Fruit fly (Drosophila melanogaster) whole organism, pupa: ENCODE data around the gene sav.

Source experiments
- CG32121 ChIP-seq: fragments of 200-800 bp; sonication (Bioruptor generic); IDR thresholded peaks from 2 replicates; pipeline ENCODE4 v1.3.6; 2022; ENCODE audit warnings: missing biosample characterization, missing genetic modification characterization
- CG34367 ChIP-seq: fragments of 200-800 bp; sonication (Bioruptor generic); optimal IDR thresholded peaks from 2 replicates; lab custom pipeline; 2018; ENCODE audit warnings: missing biosample characterization, mild to moderate bottlenecking, missing genetic modification characterization
- CG4496 ChIP-seq: fragments of 200-800 bp; sonication (Bioruptor generic); IDR thresholded peaks from 3 replicates; pipeline ENCODE4 v1.3.6; 2022; ENCODE audit warnings: missing biosample characterization, missing genetic modification characterization
- CG8301 ChIP-seq: fragments of 200-800 bp; sonication (Bioruptor generic); optimal IDR thresholded peaks from 2 replicates; lab custom pipeline; 2018; ENCODE audit warnings: missing biosample characterization, mild to moderate bottlenecking, missing genetic modification characterization
- Ets98B ChIP-seq: fragments of 200-800 bp; sonication (Bioruptor generic); IDR thresholded peaks from 2 replicates; pipeline ENCODE4 v1.3.6; 2022; ENCODE audit warnings: missing biosample characterization, missing genetic modification characterization

DNA sequence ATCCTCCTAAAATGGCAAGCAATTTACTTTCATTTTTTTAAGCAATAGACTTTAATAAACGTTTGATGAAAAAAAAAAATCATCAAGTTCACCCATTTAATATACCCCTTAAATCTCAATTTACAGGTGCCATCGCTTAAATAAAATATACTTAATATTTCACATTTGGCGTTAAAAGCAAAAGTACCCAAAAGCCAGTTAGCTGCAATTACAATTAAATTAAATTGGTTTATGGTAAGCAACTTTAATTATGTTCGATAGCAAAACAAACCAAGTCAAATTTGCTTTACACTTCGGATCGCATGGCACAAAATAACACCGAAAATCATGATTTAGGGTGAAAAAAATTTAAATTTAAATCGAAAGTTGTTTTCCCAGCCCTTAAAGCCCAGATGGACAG, 19.2 kb downstream of the sav start, which contains the start of gene CG13838:
- TF ChIP-seq CG34367 (tag; lab: Kevin White, UChicago) (no peak), CG4496 (GFP tag; lab: Robert Waterston, UW) (no peak), Ets98B (GFP tag; lab: Robert Waterston, UW) (no peak), CG32121 (GFP tag; lab: Robert Waterston, UW) (no peak), CG8301 (no peak)
